Fruit fly (Drosophila melanogaster): ENCODE measurements around the gene mbc.

- TF ChIP-seq Hr96 (GFP tag; optimal IDR thresholded peaks at IDR 0.05) (no peak), CG12768 (GFP tag; optimal IDR thresholded peaks at IDR 0.05) (no peak), CG7045 (GFP tag; optimal IDR thresholded peaks at IDR 0.05) (no peak), CG14711 (tag; optimal IDR thresholded peaks at IDR 0.05) (no peak), CG33017 (tag; optimal IDR thresholded peaks at IDR 0.05) (no peak), Mnt (GFP tag; optimal IDR thresholded peaks at IDR 0.05) (no peak), ovo (GFP tag; optimal IDR thresholded peaks at IDR 0.05) (no peak), tj (GFP tag; optimal IDR thresholded peaks at IDR 0.05) (no peak), CG7101 (tag; optimal IDR thresholded peaks at IDR 0.05) (no peak), bab1 (GFP tag; optimal IDR thresholded peaks at IDR 0.05) (no peak), cic (GFP tag; optimal IDR thresholded peaks at IDR 0.05) (no peak), CG5204 (GFP tag; optimal IDR thresholded peaks at IDR 0.05) (no peak)
These were observed 45.5 kb downstream of the mbc start for dm6 chr3R:23827093-23827492.
